Worm (Caenorhabditis elegans): Measurements from ENCODE around the gene C03F11.4.

DNA sequence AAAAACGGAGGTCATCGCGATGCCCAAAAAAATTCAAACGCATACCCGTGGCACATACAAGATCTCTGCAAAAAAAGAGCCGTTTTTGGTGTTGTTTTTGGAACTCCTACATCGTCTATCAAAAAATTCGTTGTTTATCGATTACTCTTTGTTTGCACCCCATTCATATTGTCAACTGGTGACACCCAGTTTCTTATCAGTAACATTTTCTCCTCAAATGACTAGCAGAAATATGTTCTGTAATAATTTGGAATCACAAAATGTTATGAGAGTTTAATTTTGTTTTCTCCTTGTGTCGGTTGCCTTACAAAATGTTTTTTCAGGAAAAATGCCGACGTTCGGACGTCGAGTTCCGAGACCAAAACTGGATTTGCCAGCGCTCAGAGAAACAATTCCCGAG is 31.5 kb downstream of the C03F11.4 start, which contains the start of gene sek-4:
- TF ChIP-seq tbx-7 (tag; optimal IDR thresholded peaks at IDR 0.05): no peak
- no peak for TF ChIP-seq K02D7.2 (tag; optimal IDR thresholded peaks at IDR 0.05)
- TF ChIP-seq tbx-2 (tag; optimal IDR thresholded peaks at IDR 0.05): no peak
- no peak for TF ChIP-seq sox-4 (tag; optimal IDR thresholded peaks at IDR 0.05)
- no peak for TF ChIP-seq ceh-9 (tag; optimal IDR thresholded peaks at IDR 0.05)
- TF ChIP-seq unc-86 (tag; optimal IDR thresholded peaks at IDR 0.05): no peak
- no peak for TF ChIP-seq gmeb-2 (tag; optimal IDR thresholded peaks at IDR 0.05)
- no peak for TF ChIP-seq dve-1 (tag; optimal IDR thresholded peaks at IDR 0.05)
- TF ChIP-seq unc-55 (GFP tag; optimal IDR thresholded peaks at IDR 0.05): no peak
